Fruit fly (Drosophila melanogaster) whole organism, embryonic: ENCODE results near the gene Mer.

Experiments
- Antp ChIP-seq: fragments of 200-800 bp; sonication (Bioruptor generic); optimal IDR thresholded peaks from 3 replicates; lab custom pipeline; 2016; ENCODE audit warnings: missing biosample characterization, missing genetic modification characterization
- Bgb ChIP-seq: fragments of 200-800 bp; sonication (Bioruptor generic); IDR thresholded peaks from 2 replicates; pipeline ENCODE4 v1.3.6; 2022; ENCODE audit warnings: missing biosample characterization, missing genetic modification characterization; ENCODE audit not compliant: partially characterized antibody
- C15 ChIP-seq: fragments of 200-800 bp; sonication (Bioruptor generic); IDR thresholded peaks from 3 replicates; pipeline ENCODE4 v1.3.6; 2022; ENCODE audit warnings: missing biosample characterization, missing genetic modification characterization
- CG11560 ChIP-seq: fragments of 200-800 bp; sonication (Bioruptor generic); IDR thresholded peaks from 3 replicates; pipeline ENCODE4 v1.3.6; 2022; ENCODE audit warnings: missing biosample characterization, missing genetic modification characterization
- CG12071 ChIP-seq: fragments of 200-800 bp; sonication (Bioruptor generic); optimal IDR thresholded peaks from 3 replicates; lab custom pipeline; 2018; ENCODE audit warnings: missing biosample characterization, mild to moderate bottlenecking, missing genetic modification characterization
- CG12659 ChIP-seq: fragments of 200-800 bp; sonication (Bioruptor generic); optimal IDR thresholded peaks from 3 replicates; lab custom pipeline; 2017; ENCODE audit warnings: mild to moderate bottlenecking, missing biosample characterization, missing genetic modification reagents, missing genetic modification characterization
- CG15269 ChIP-seq: fragments of 200-800 bp; sonication (Bioruptor generic); optimal IDR thresholded peaks from 2 replicates; lab custom pipeline; 2018; ENCODE audit warnings: missing biosample characterization, mild to moderate bottlenecking, missing genetic modification characterization, moderate library complexity
- CG1603 ChIP-seq: fragments of 200-800 bp; sonication (Bioruptor generic); optimal IDR thresholded peaks from 2 replicates; lab custom pipeline; 2019; ENCODE audit warnings: missing biosample characterization, mild to moderate bottlenecking, missing genetic modification characterization, moderate library complexity
- CG16813 ChIP-seq: fragments of 200-800 bp; sonication (Bioruptor generic); IDR thresholded peaks from 3 replicates; pipeline ENCODE4 v1.3.6; 2022; ENCODE audit warnings: missing biosample characterization, missing genetic modification characterization; ENCODE audit not compliant: partially characterized antibody
- CG17361 ChIP-seq: fragments of 200-800 bp; sonication (Bioruptor generic); IDR thresholded peaks from 3 replicates; pipeline ENCODE4 v1.3.6; 2022; ENCODE audit warnings: missing biosample characterization, missing genetic modification characterization
- CG17829 ChIP-seq: fragments of 200-800 bp; optimal IDR thresholded peaks from 2 replicates; lab custom pipeline; 2019; ENCODE audit warnings: missing biosample characterization, mild to moderate bottlenecking, missing genetic modification characterization, moderate library complexity
- CG1832 ChIP-seq: fragments of 200-800 bp; sonication (Bioruptor generic); optimal IDR thresholded peaks from 2 replicates; lab custom pipeline; 2017; ENCODE audit warnings: missing biosample characterization, mild to moderate bottlenecking, missing genetic modification characterization, inconsistent platforms
- CG2712 ChIP-seq: fragments of 200-800 bp; optimal IDR thresholded peaks from 3 replicates; lab custom pipeline; 2019; ENCODE audit warnings: missing biosample characterization, mild to moderate bottlenecking, missing genetic modification characterization, moderate library complexity
- CG2889 ChIP-seq: fragments of 200-800 bp; sonication (Bioruptor generic); IDR thresholded peaks from 3 replicates; pipeline ENCODE4 v1.3.6; 2022; ENCODE audit warnings: missing biosample characterization, missing genetic modification characterization
- CG30431 ChIP-seq: fragments of 200-800 bp; sonication (Bioruptor generic); optimal IDR thresholded peaks from 2 replicates; lab custom pipeline; 2017; ENCODE audit warnings: missing biosample characterization, missing genetic modification characterization
- CG33213 ChIP-seq: fragments of 200-800 bp; sonication (Bioruptor generic); optimal IDR thresholded peaks from 3 replicates; lab custom pipeline; 2016; ENCODE audit warnings: missing biosample characterization, missing genetic modification characterization
- CG5953 ChIP-seq: fragments of 200-800 bp; sonication (Bioruptor generic); IDR thresholded peaks from 2 replicates; pipeline ENCODE4 v1.3.6; 2022; ENCODE audit warnings: missing biosample characterization, missing genetic modification characterization
- CG6254 ChIP-seq: fragments of 200-800 bp; sonication (Bioruptor generic); optimal IDR thresholded peaks from 3 replicates; lab custom pipeline; 2017; ENCODE audit warnings: mild to moderate bottlenecking, missing biosample characterization, missing genetic modification reagents, missing genetic modification characterization
- CG6854 ChIP-seq: fragments of 200-800 bp; sonication (Bioruptor generic); optimal IDR thresholded peaks from 3 replicates; lab custom pipeline; 2017; ENCODE audit warnings: missing biosample characterization, mild to moderate bottlenecking, missing genetic modification characterization
- CG7928 ChIP-seq: fragments of 200-800 bp; sonication (Bioruptor generic); optimal IDR thresholded peaks from 2 replicates; lab custom pipeline; 2017; ENCODE audit warnings: missing biosample characterization, mild to moderate bottlenecking, missing genetic modification characterization
- CG8478 ChIP-seq: fragments of >200 bp; optimal IDR thresholded peaks from 2 replicates; lab custom pipeline; 2018
- CG8924 ChIP-seq: fragments of 200-800 bp; optimal IDR thresholded peaks from 3 replicates; lab custom pipeline; 2019; ENCODE audit warnings: missing biosample characterization, mild to moderate bottlenecking, missing genetic modification characterization, moderate library complexity
- CG8944 ChIP-seq: fragments of 200-800 bp; sonication (Bioruptor generic); optimal IDR thresholded peaks from 3 replicates; lab custom pipeline; 2016; ENCODE audit warnings: missing biosample characterization, missing genetic modification characterization
- CG9609 ChIP-seq: fragments of 200-800 bp; sonication (Bioruptor generic); optimal IDR thresholded peaks from 3 replicates; lab custom pipeline; 2016; ENCODE audit warnings: missing biosample characterization, missing genetic modification characterization
- CHES-1-like ChIP-seq: fragments of 200-800 bp; sonication (Bioruptor generic); optimal IDR thresholded peaks from 2 replicates; lab custom pipeline; 2016; ENCODE audit warnings: missing biosample characterization, missing genetic modification characterization
- MBD-R2 ChIP-seq: fragments of 200-800 bp; sonication (Bioruptor generic); IDR thresholded peaks from 2 replicates; pipeline ENCODE4 v1.3.6; 2022; ENCODE audit warnings: missing biosample characterization, missing genetic modification characterization
- Med ChIP-seq: fragments of 200-800 bp; sonication (Bioruptor generic); peaks from one replicate; lab custom pipeline; 2016; ENCODE audit warnings: missing biosample characterization, missing genetic modification characterization, mild to moderate bottlenecking, inconsistent platforms, moderate library complexity
- Sry-δ ChIP-seq: fragments of 200-800 bp; sonication (Bioruptor generic); optimal IDR thresholded peaks from 2 replicates; lab custom pipeline; 2016; ENCODE audit warnings: missing biosample characterization, missing genetic modification characterization
- al ChIP-seq: fragments of 200-800 bp; sonication (Bioruptor generic); IDR thresholded peaks from 2 replicates; pipeline ENCODE4 v1.3.6; 2022; ENCODE audit warnings: missing biosample characterization, missing genetic modification characterization
- ara ChIP-seq: fragments of 200-800 bp; sonication (Bioruptor generic); IDR thresholded peaks from 2 replicates; pipeline ENCODE4 v1.3.6; 2022; ENCODE audit warnings: missing biosample characterization, missing genetic modification characterization
- bbx ChIP-seq: fragments of 200-800 bp; sonication (Bioruptor generic); IDR thresholded peaks from 2 replicates; pipeline ENCODE4 v1.3.6; 2022; ENCODE audit warnings: missing biosample characterization, missing genetic modification characterization; ENCODE audit not compliant: partially characterized antibody
- corto ChIP-seq: fragments of 200-800 bp; sonication (Bioruptor generic); optimal IDR thresholded peaks from 2 replicates; lab custom pipeline; 2016; ENCODE audit warnings: missing biosample characterization, mild to moderate bottlenecking, missing genetic modification characterization, moderate library complexity
- crol ChIP-seq: fragments of 200-800 bp; sonication (Bioruptor generic); IDR thresholded peaks from 2 replicates; pipeline ENCODE4 v1.3.6; 2022; ENCODE audit warnings: missing biosample characterization, missing genetic modification characterization
- dati ChIP-seq: fragments of 200-800 bp; sonication (Bioruptor generic); IDR thresholded peaks from 2 replicates; pipeline ENCODE4 v1.3.6; 2022; ENCODE audit warnings: missing biosample characterization, missing genetic modification characterization
- dysf ChIP-seq: fragments of 200-800 bp; sonication (Bioruptor generic); IDR thresholded peaks from 3 replicates; pipeline ENCODE4 v1.3.6; 2022; ENCODE audit warnings: missing biosample characterization, missing genetic modification characterization
- emc ChIP-seq: fragments of 200-800 bp; sonication (Bioruptor generic); optimal IDR thresholded peaks from 2 replicates; lab custom pipeline; 2016; ENCODE audit warnings: missing biosample characterization, missing genetic modification characterization
- ken ChIP-seq: fragments of 200-800 bp; sonication (Bioruptor generic); IDR thresholded peaks from 3 replicates; pipeline ENCODE4 v1.3.6; 2022; ENCODE audit warnings: missing biosample characterization, missing genetic modification characterization
- kni ChIP-seq: fragments of 200-800 bp; sonication (Bioruptor generic); optimal IDR thresholded peaks from 3 replicates; lab custom pipeline; 2017; ENCODE audit warnings: mild to moderate bottlenecking, missing biosample characterization, missing genetic modification reagents, missing genetic modification characterization
- pan ChIP-seq, 4 experiments: fragments of >200 bp in 3 of 4; fragments of 200-800 bp in 1 of 4; sonication (Bioruptor generic) in 1 of 4; optimal IDR thresholded peaks in 3 of 4; IDR thresholded peaks in 1 of 4; 2 replicates each; pipeline versions ENCODE4 v1.3.6 to Lab custom; 2017 to 2022; ENCODE audit warnings: missing biosample characterization in 2 of 4, missing genetic modification characterization in 2 of 4, mixed read lengths in 1 of 4
- pfk ChIP-seq: fragments of 200-800 bp; sonication (Bioruptor generic); optimal IDR thresholded peaks from 2 replicates; lab custom pipeline; 2018; ENCODE audit warnings: missing biosample characterization, mild to moderate bottlenecking, missing genetic modification characterization, moderate library complexity
- sna ChIP-seq: fragments of 200-800 bp; sonication (Bioruptor generic); IDR thresholded peaks from 2 replicates; pipeline ENCODE4 v1.3.6; 2022; ENCODE audit warnings: missing biosample characterization, missing genetic modification characterization; ENCODE audit not compliant: partially characterized antibody

The Mer gene

dm6 chrX:19642819-19643504 lies 50.3 kb downstream of the Mer start, which contains the start of the genes CG12237 and Sec61gamma (continued):
- TF ChIP-seq emc (GFP tag; lab: Kevin White, UChicago) (no peak), dati (GFP tag; lab: Robert Waterston, UW) (no peak), Antp (peak; percentile 28), CG33213 (GFP tag; lab: Kevin White, UChicago) (peak; percentile 39), CG11560 (tag; lab: Robert Waterston, UW) (no peak), CG17361 (GFP tag; lab: Robert Waterston, UW) (peak; percentile 48; the same call in 2 of the 3 replicates), sna (GFP tag; lab: Robert Waterston, UW) (no peak), CG16813 (no peak), CG8924 (tag; lab: Kevin White, UChicago) (no peak), CG7928 (GFP tag; lab: Kevin White, UChicago) (peak; percentile 93), CG9609 (GFP tag; lab: Kevin White, UChicago) (peak; percentile 24), crol (GFP tag; lab: Robert Waterston, UW) (no peak), CG8944 (GFP tag; lab: Kevin White, UChicago) (no peak), CG2712 (tag; lab: Kevin White, UChicago) (peak; percentile 48), pfk (GFP tag; lab: Kevin White, UChicago) (peak; percentile 13), CG15269 (tag; lab: Kevin White, UChicago) (no peak), CG1603 (tag; lab: Kevin White, UChicago) (peak; percentile 59), CHES-1-like (GFP tag; lab: Kevin White, UChicago) (peak; percentile 43), CG5953 (GFP tag; lab: Robert Waterston, UW) (no peak), CG30431 (GFP tag; lab: Kevin White, UChicago) (no peak), dysf (GFP tag; lab: Robert Waterston, UW) (0 out of 3 replicates have a peak, but pooled peaks have one; percentile 50), C15 (GFP tag; lab: Robert Waterston, UW) (no peak), CG17829 (peak; percentile 49)
- TF ChIP-seq, all 482 proteins: peak for 145

- TF ChIP-seq CG12659 (GFP tag; lab: Kevin White, UChicago) (no peak), ara (GFP tag; lab: Robert Waterston, UW) (no peak), corto (GFP tag; lab: Kevin White, UChicago) (no peak), Sry-δ (GFP tag; lab: Kevin White, UChicago) (no peak), CG6854 (GFP tag; lab: Kevin White, UChicago) (no peak), kni (GFP tag; lab: Kevin White, UChicago) (no peak), Bgb (0 out of 2 replicates have a peak, but pooled peaks have one; percentile 13), CG1832 (peak; percentile 66), ken (no peak), pan (optimal IDR thresholded peaks at IDR 0.05; lab: Kevin White, UChicago) (no peak), pan (GFP tag; optimal IDR thresholded peaks at IDR 0.05 in 1 of 2, IDR thresholded peaks at IDR 0.05 in 1 of 2) (no peak), CG8478 (peak; percentile 59), CG6254 (GFP tag; lab: Kevin White, UChicago) (peak; percentile 46), CG12071 (no peak), CG2889 (GFP tag; lab: Robert Waterston, UW) (no peak), CG15269 (tag; lab: Kevin White, UChicago) (no peak), MBD-R2 (GFP tag; lab: Robert Waterston, UW) (peak; percentile 34; the same call in 1 of the 2 replicates), bbx (GFP tag; lab: Robert Waterston, UW) (no peak), Med (GFP tag; lab: Kevin White, UChicago) (peak; percentile 37), al (GFP tag; lab: Robert Waterston, UW) (no peak)
These were observed 52.5 kb downstream of the Mer start for dm6 chrX:19640707-19641248.
